Fruit fly (Drosophila melanogaster): Measurements from ENCODE around the gene CG5623.

dm6 chr3R:15775242-15775641, 8.0 kb upstream of the CG5623 start, which contains the start of gene CG45207:
- no peak for TF ChIP-seq pan (optimal IDR thresholded peaks at IDR 0.05)
- TF ChIP-seq EcR (GFP tag; optimal IDR thresholded peaks at IDR 0.05): no peak

All from whole organism.